Worm (Caenorhabditis elegans): ENCODE data around the gene C28F5.1.

ce11 chrII:7531478-7531877, 26.4 kb downstream of the C28F5.1 start:
- TF ChIP-seq tbx-2 (tag; optimal IDR thresholded peaks at IDR 0.05) (no peak), zip-5 (tag; optimal IDR thresholded peaks at IDR 0.05) (no peak), rnt-1 (tag; optimal IDR thresholded peaks at IDR 0.05) (no peak), pha-4 (tag; optimal IDR thresholded peaks at IDR 0.05) (no peak), pqm-1 (tag; optimal IDR thresholded peaks at IDR 0.05) (no peak), fkh-10 (GFP tag; optimal IDR thresholded peaks at IDR 0.05) (no peak), nhr-11 (tag; optimal IDR thresholded peaks at IDR 0.05) (no peak), ceh-6 (GFP tag; optimal IDR thresholded peaks at IDR 0.05) (no peak)
